Fruit fly (Drosophila melanogaster): Measurements from ENCODE around the gene Hug.
"Not testable (repeated sequence)": the region's sequence is repeated elsewhere in the genome, so short reads cannot be mapped to it uniquely, and the experiment has no call there.

DNA sequence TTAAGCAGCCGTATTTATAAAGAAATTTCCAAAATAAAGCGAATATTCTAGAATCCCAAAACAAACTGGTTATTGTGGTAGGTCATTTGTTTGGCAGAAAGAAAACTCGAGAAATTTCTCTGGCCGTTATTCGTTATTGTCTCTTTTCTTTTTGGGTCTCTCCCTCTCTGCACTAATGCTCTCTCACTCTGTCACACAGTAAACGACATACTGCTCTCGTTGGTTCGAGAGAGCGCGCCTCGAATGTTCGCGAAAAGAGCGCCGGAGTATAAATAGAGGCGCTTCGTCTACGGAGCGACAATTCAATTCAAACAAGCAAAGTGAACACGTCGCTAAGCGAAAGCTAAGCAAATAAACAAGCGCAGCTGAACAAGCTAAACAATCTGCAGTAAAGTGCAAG, 17.2 kb upstream of the Hug start, which contains the start of gene Hsp70Bc:
- not testable (repeated sequence) for TF ChIP-seq CTCF, CG8478 (optimal IDR thresholded peaks at IDR 0.05)
